Worm (Caenorhabditis elegans): Measurements from ENCODE around the gene spig-6.

ce11 chrV:16437546-16437945, 43.8 kb upstream of the spig-6 start, which contains the start of gene F26D2.15:
- TF ChIP-seq nhr-11 (tag; optimal IDR thresholded peaks at IDR 0.05), result no peak
- TF ChIP-seq elt-2 (tag; optimal IDR thresholded peaks at IDR 0.05), result no peak
- no peak for TF ChIP-seq F13H6.1 (tag; optimal IDR thresholded peaks at IDR 0.05)
- TF ChIP-seq pag-3 (tag; optimal IDR thresholded peaks at IDR 0.05; ENCODE audit: borderline replicate concordance), result no peak
- no peak for TF ChIP-seq unc-55 (GFP tag; optimal IDR thresholded peaks at IDR 0.05)
- no peak for TF ChIP-seq pqm-1 (tag; optimal IDR thresholded peaks at IDR 0.05)
- no peak for TF ChIP-seq lin-11 (tag; optimal IDR thresholded peaks at IDR 0.05)
- no peak for TF ChIP-seq ets-4 (tag; optimal IDR thresholded peaks at IDR 0.05)
- no peak for TF ChIP-seq pat-9 (tag; optimal IDR thresholded peaks at IDR 0.05)
- no peak for TF ChIP-seq fkh-10 (GFP tag; optimal IDR thresholded peaks at IDR 0.05)

Measured in whole organism, late embryonic.